Worm (Caenorhabditis elegans) whole organism, young adult: Measurements from ENCODE around the gene cutl-27.

Experiments used
- B0035.1 ChIP-seq: sonication (generic microtip); optimal IDR thresholded peaks from 2 replicates; lab custom pipeline; 2016; ENCODE audit warnings: missing genetic modification characterization, mild to moderate bottlenecking, missing compliant biosample characterization, missing genotype, missing genetic modification reagents
- ZK185.1 ChIP-seq: sonication (generic microtip); optimal IDR thresholded peaks from 2 replicates; lab custom pipeline; 2016; ENCODE audit warnings: mild to moderate bottlenecking, missing genetic modification characterization, missing compliant biosample characterization; ENCODE audit not compliant: poor library complexity, severe bottlenecking
- atf-7 ChIP-seq: sonication (generic microtip); optimal IDR thresholded peaks from 2 replicates; lab custom pipeline; 2017; ENCODE audit warnings: mild to moderate bottlenecking, missing genetic modification characterization, missing compliant biosample characterization
- attf-6 ChIP-seq: fragments of 200-800 bp; sonication (Bioruptor generic); IDR thresholded peaks from 2 replicates; pipeline ENCODE4 v1.3.6; 2022; ENCODE audit warnings: missing genetic modification reagents, missing genetic modification characterization, missing compliant biosample characterization
- dpl-1 ChIP-seq: fragments of 150-350 bp; optimal IDR thresholded peaks from 2 replicates; lab custom pipeline; 2014; ENCODE audit warnings: missing biosample characterization, missing genetic modification reagents, missing genetic modification characterization
- hmg-20 ChIP-seq: fragments of 200-800 bp; sonication (Bioruptor generic); IDR thresholded peaks from 2 replicates; pipeline ENCODE4 v1.3.6; 2022; ENCODE audit warnings: missing genetic modification reagents, missing genetic modification characterization, missing compliant biosample characterization
- let-526 ChIP-seq: fragments of 200-800 bp; sonication (Bioruptor generic); IDR thresholded peaks from 2 replicates; pipeline ENCODE4 v1.3.6; 2022; ENCODE audit warnings: missing genetic modification reagents, missing genetic modification characterization, missing compliant biosample characterization
- nfya-1 ChIP-seq: sonication (generic microtip); optimal IDR thresholded peaks from 2 replicates; lab custom pipeline; 2017; ENCODE audit warnings: antibody characterized with exemption, missing compliant biosample characterization, missing genetic modification characterization, borderline replicate concordance; ENCODE audit not compliant: insufficient read depth
- pbrm-1 ChIP-seq: fragments of 200-800 bp; sonication (Bioruptor generic); IDR thresholded peaks from 2 replicates; pipeline ENCODE4 v1.3.6; 2022; ENCODE audit warnings: missing genetic modification reagents, missing genetic modification characterization, missing compliant biosample characterization
- pha-4 ChIP-seq: fragments of 150-350 bp; sonication (generic microtip); optimal IDR thresholded peaks from 2 replicates; lab custom pipeline; 2014; ENCODE audit warnings: missing biosample characterization, missing genetic modification reagents, missing genetic modification characterization
- snpc-4 ChIP-seq, 5 experiments: fragments of 150-350 bp in 1 of 5; sonication (generic microtip) in 4 of 5; optimal IDR thresholded peaks; 2 replicates each; lab custom pipeline; 2014 to 2018; ENCODE audit warnings: missing genetic modification characterization in 5 of 5, missing biosample characterization in 3 of 5, antibody characterized with exemption in 2 of 5, mild to moderate bottlenecking in 2 of 5, missing compliant biosample characterization in 2 of 5, missing genotype in 2 of 5, moderate library complexity in 2 of 5, missing genetic modification reagents in 1 of 5
- unc-62 ChIP-seq: fragments of 150-350 bp; optimal IDR thresholded peaks from 2 replicates; lab custom pipeline; 2014; ENCODE audit warnings: missing biosample characterization, missing genetic modification reagents, missing genetic modification characterization
- ztf-22 ChIP-seq: fragments of 200-800 bp; sonication (Bioruptor generic); optimal IDR thresholded peaks from 2 replicates; lab custom pipeline; 2018; ENCODE audit warnings: mild to moderate bottlenecking, missing genetic modification characterization, moderate library complexity, missing compliant biosample characterization

- TF ChIP-seq snpc-4 (GFP tag; optimal IDR thresholded peaks at IDR 0.05; lab: Kevin White, UChicago) (no peak), snpc-4 (tag; optimal IDR thresholded peaks at IDR 0.05; lab: Kevin White, UChicago) (no peak), nfya-1 (tag; lab: Kevin White, UChicago) (no peak), B0035.1 (tag; lab: Kevin White, UChicago) (no peak), attf-6 (GFP tag; lab: Robert Waterston, UW) (no peak), let-526 (GFP tag; lab: Robert Waterston, UW) (no peak), pha-4 (tag; lab: Kevin White, UChicago) (no peak), dpl-1 (GFP tag; lab: Kevin White, UChicago) (no peak), atf-7 (tag; lab: Kevin White, UChicago) (no peak), unc-62 (GFP tag; lab: Kevin White, UChicago) (no peak), pbrm-1 (no peak), ztf-22 (GFP tag; lab: Kevin White, UChicago) (no peak), hmg-20 (GFP tag; lab: Robert Waterston, UW) (no peak), ZK185.1 (tag; lab: Kevin White, UChicago) (no peak)
These were observed 24.5 kb downstream of the cutl-27 start for ce11 chrIV:11902832-11903231.
